Fruit fly (Drosophila melanogaster) whole organism, embryonic: ENCODE results near the gene CG12608.

Experiments used
- Asciz ChIP-seq: fragments of 200-800 bp; sonication (Bioruptor generic); optimal IDR thresholded peaks from 2 replicates; lab custom pipeline; 2017; ENCODE audit warnings: missing biosample characterization, mild to moderate bottlenecking, missing genetic modification characterization, missing genetic modification reagents
- CG11247 ChIP-seq: fragments of 200-800 bp; sonication (Bioruptor generic); IDR thresholded peaks from 2 replicates; pipeline ENCODE4 v1.3.6; 2022; ENCODE audit warnings: missing biosample characterization, missing genetic modification characterization
- CG13424 ChIP-seq: fragments of 200-800 bp; sonication (Bioruptor generic); optimal IDR thresholded peaks from 2 replicates; lab custom pipeline; 2019; ENCODE audit warnings: missing biosample characterization, mild to moderate bottlenecking, missing genetic modification characterization, moderate library complexity
- CG14441 ChIP-seq: fragments of 200-800 bp; sonication (Bioruptor generic); IDR thresholded peaks from 2 replicates; pipeline ENCODE4 v1.3.6; 2022; ENCODE audit warnings: missing biosample characterization, missing genetic modification characterization
- CG14860 ChIP-seq: fragments of 200-800 bp; sonication (Bioruptor generic); IDR thresholded peaks from 3 replicates; pipeline ENCODE4 v1.3.6; 2022; ENCODE audit warnings: missing biosample characterization, missing genetic modification characterization; ENCODE audit not compliant: partially characterized antibody
- CG30020 ChIP-seq: fragments of 200-800 bp; optimal IDR thresholded peaks from 2 replicates; lab custom pipeline; 2019; ENCODE audit warnings: missing biosample characterization, mild to moderate bottlenecking, missing genetic modification characterization, moderate library complexity
- CG3847 ChIP-seq: fragments of 200-800 bp; sonication (Bioruptor generic); IDR thresholded peaks from 2 replicates; pipeline ENCODE4 v1.3.6; 2022; ENCODE audit warnings: missing biosample characterization, missing genetic modification characterization
- CG7745 ChIP-seq: fragments of 200-800 bp; sonication (Bioruptor generic); optimal IDR thresholded peaks from 2 replicates; lab custom pipeline; 2018; ENCODE audit warnings: missing biosample characterization, mild to moderate bottlenecking, missing genetic modification characterization, moderate library complexity
- Gug ChIP-seq: fragments of 200-800 bp; sonication (Bioruptor generic); IDR thresholded peaks from 4 replicates; pipeline ENCODE4 v1.3.6; 2022; ENCODE audit warnings: missing biosample characterization, missing genetic modification characterization
- Tbp ChIP-seq: fragments of >200 bp; optimal IDR thresholded peaks from 2 replicates; lab custom pipeline; 2018; ENCODE audit warnings: missing biosample characterization, missing genetic modification characterization
- br ChIP-seq: fragments of >200 bp; optimal IDR thresholded peaks from 2 replicates; lab custom pipeline; 2017
- kay ChIP-seq: fragments of 200-800 bp; sonication (Bioruptor generic); optimal IDR thresholded peaks from 2 replicates; lab custom pipeline; 2016; ENCODE audit warnings: missing biosample characterization, missing genetic modification characterization
- vfl ChIP-seq: fragments of 200-800 bp; sonication (Bioruptor generic); optimal IDR thresholded peaks from 2 replicates; lab custom pipeline; 2016; ENCODE audit warnings: missing biosample characterization, missing genetic modification characterization

DNA sequence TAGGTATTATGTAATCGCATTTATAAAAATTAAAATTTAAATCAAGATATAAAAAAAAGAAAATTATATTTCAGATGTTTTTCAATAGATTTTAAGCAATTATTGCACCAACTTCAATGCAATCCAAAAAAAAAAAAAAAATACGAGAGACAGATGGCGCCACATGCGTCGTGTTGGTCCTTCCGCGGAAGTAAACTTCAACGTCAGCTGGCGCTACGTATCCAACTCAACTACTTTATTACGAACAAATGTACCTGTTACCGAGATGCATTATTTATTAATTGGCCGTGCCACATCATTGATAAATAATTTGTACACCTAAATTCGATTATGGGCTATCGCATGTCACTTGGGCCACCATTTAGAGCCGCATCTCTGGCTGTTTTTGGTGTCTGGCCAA lies 9.2 kb upstream of the CG12608 start:
- TF ChIP-seq CG14441 (no peak), CG3847 (GFP tag; lab: Robert Waterston, UW) (no peak), CG14860 (GFP tag; lab: Robert Waterston, UW) (no peak), vfl (GFP tag; lab: Kevin White, UChicago) (no peak), Asciz (GFP tag; lab: Kevin White, UChicago) (no peak), CG11247 (no peak), CG13424 (no peak), CG30020 (tag; lab: Kevin White, UChicago) (no peak), Gug (GFP tag; lab: Robert Waterston, UW) (no peak), kay (GFP tag; lab: Kevin White, UChicago) (no peak), CG7745 (tag; lab: Kevin White, UChicago) (no peak), Tbp (GFP tag; lab: Kevin White, UChicago) (no peak), br (lab: Kevin White, UChicago) (no peak)
